Worm (Caenorhabditis elegans) whole organism, late embryonic: ENCODE data around the gene rdl-1.

ENCODE experiments used
- F13H6.1 ChIP-seq: sonication (generic microtip); optimal IDR thresholded peaks from 2 replicates; lab custom pipeline; 2016; ENCODE audit warnings: missing genetic modification characterization, missing compliant biosample characterization
- T23F11.4 ChIP-seq: fragments of 200-800 bp; sonication (Bioruptor generic); optimal IDR thresholded peaks from 2 replicates; lab custom pipeline; 2018; ENCODE audit warnings: mild to moderate bottlenecking, missing genetic modification characterization, missing compliant biosample characterization
- ama-1 ChIP-seq: fragments of 150-350 bp; optimal IDR thresholded peaks from 2 replicates; lab custom pipeline; 2014
- ceh-18 ChIP-seq: sonication (generic microtip); optimal IDR thresholded peaks from 2 replicates; lab custom pipeline; 2016; ENCODE audit warnings: missing genetic modification characterization, missing compliant biosample characterization
- ceh-19 ChIP-seq: fragments of 200-800 bp; sonication (Bioruptor generic); optimal IDR thresholded peaks from 2 replicates; lab custom pipeline; 2018; ENCODE audit warnings: mild to moderate bottlenecking, missing genetic modification characterization, missing compliant biosample characterization
- ceh-22 ChIP-seq: sonication (generic microtip); optimal IDR thresholded peaks from 2 replicates; lab custom pipeline; 2017; ENCODE audit warnings: missing biosample characterization, missing genetic modification characterization
- ceh-24 ChIP-seq: sonication (generic microtip); optimal IDR thresholded peaks from 2 replicates; lab custom pipeline; 2016; ENCODE audit warnings: mild to moderate bottlenecking, missing genetic modification characterization, missing compliant biosample characterization
- ceh-31 ChIP-seq: sonication (generic microtip); optimal IDR thresholded peaks from 2 replicates; lab custom pipeline; 2016; ENCODE audit warnings: missing genetic modification characterization, missing compliant biosample characterization
- ceh-34 ChIP-seq: sonication (generic microtip); optimal IDR thresholded peaks from 2 replicates; lab custom pipeline; 2016; ENCODE audit warnings: mild to moderate bottlenecking, missing genetic modification characterization, missing compliant biosample characterization
- ceh-45 ChIP-seq: fragments of 200-800 bp; sonication (Bioruptor generic); IDR thresholded peaks from 2 replicates; pipeline ENCODE4 v1.3.6; 2022; ENCODE audit warnings: missing genetic modification reagents, missing genetic modification characterization, missing compliant biosample characterization
- ceh-6 ChIP-seq: fragments of 200-800 bp; sonication (Bioruptor generic); optimal IDR thresholded peaks from 2 replicates; lab custom pipeline; 2018; ENCODE audit warnings: mild to moderate bottlenecking, missing genetic modification characterization, missing compliant biosample characterization
- dve-1 ChIP-seq: sonication (generic microtip); optimal IDR thresholded peaks from 2 replicates; lab custom pipeline; 2017; ENCODE audit warnings: antibody characterized with exemption, mild to moderate bottlenecking, missing genetic modification characterization, missing compliant biosample characterization
- elt-2 ChIP-seq: sonication (generic microtip); optimal IDR thresholded peaks from 2 replicates; lab custom pipeline; 2016; ENCODE audit warnings: missing genetic modification reagents, missing genetic modification characterization, missing compliant biosample characterization
- elt-4 ChIP-seq: sonication (generic microtip); optimal IDR thresholded peaks from 2 replicates; lab custom pipeline; 2016; ENCODE audit warnings: missing genetic modification characterization, missing compliant biosample characterization
- ets-4 ChIP-seq: sonication (generic microtip); optimal IDR thresholded peaks from 2 replicates; lab custom pipeline; 2016; ENCODE audit warnings: missing genetic modification characterization, missing compliant biosample characterization
- eyg-1 ChIP-seq: sonication (generic microtip); optimal IDR thresholded peaks from 2 replicates; lab custom pipeline; 2016; ENCODE audit warnings: missing genotype, missing genetic modification characterization, missing compliant biosample characterization
- fax-1 ChIP-seq: sonication (generic microtip); optimal IDR thresholded peaks from 2 replicates; lab custom pipeline; 2016; ENCODE audit warnings: missing genotype, missing genetic modification characterization, missing compliant biosample characterization
- fkh-10 ChIP-seq: fragments of 150-350 bp; optimal IDR thresholded peaks from 2 replicates; lab custom pipeline; 2014; ENCODE audit warnings: missing biosample characterization, missing genetic modification reagents, missing genetic modification characterization
- gmeb-2 ChIP-seq: sonication (generic microtip); optimal IDR thresholded peaks from 2 replicates; lab custom pipeline; 2016; ENCODE audit warnings: missing genetic modification characterization, inconsistent platforms, missing compliant biosample characterization
- hlh-30 ChIP-seq: sonication (generic microtip); optimal IDR thresholded peaks from 2 replicates; lab custom pipeline; 2017; ENCODE audit warnings: antibody characterized with exemption, missing genetic modification characterization, missing compliant biosample characterization; ENCODE audit not compliant: insufficient read depth
- hlh-8 ChIP-seq: sonication (generic microtip); optimal IDR thresholded peaks from 2 replicates; lab custom pipeline; 2016; ENCODE audit warnings: missing genotype, missing genetic modification characterization, missing compliant biosample characterization
- mec-3 ChIP-seq: sonication (generic microtip); optimal IDR thresholded peaks from 2 replicates; lab custom pipeline; 2016; ENCODE audit warnings: borderline replicate concordance, missing genetic modification characterization, missing compliant biosample characterization
- nhr-11 ChIP-seq: fragments of 150-350 bp; optimal IDR thresholded peaks from 2 replicates; lab custom pipeline; 2014; ENCODE audit warnings: missing biosample characterization, missing genetic modification characterization
- npax-4 ChIP-seq: sonication (generic microtip); optimal IDR thresholded peaks from 2 replicates; lab custom pipeline; 2016; ENCODE audit warnings: missing genetic modification characterization, missing compliant biosample characterization
- pha-2 ChIP-seq: sonication (generic microtip); optimal IDR thresholded peaks from 2 replicates; lab custom pipeline; 2017; ENCODE audit warnings: mild to moderate bottlenecking, missing genetic modification characterization, missing compliant biosample characterization
- pha-4 ChIP-seq: fragments of 150-350 bp; optimal IDR thresholded peaks from 2 replicates; lab custom pipeline; 2018; ENCODE audit warnings: missing biosample characterization, missing genetic modification reagents, missing genetic modification characterization
- pqm-1 ChIP-seq: sonication (generic microtip); optimal IDR thresholded peaks from 2 replicates; lab custom pipeline; 2016; ENCODE audit warnings: missing genetic modification characterization, missing compliant biosample characterization
- ref-2 ChIP-seq: sonication (generic microtip); optimal IDR thresholded peaks from 2 replicates; lab custom pipeline; 2016; ENCODE audit warnings: missing genetic modification characterization, missing compliant biosample characterization
- rnt-1 ChIP-seq: sonication (generic microtip); optimal IDR thresholded peaks from 2 replicates; lab custom pipeline; 2016; ENCODE audit warnings: missing genetic modification characterization, missing compliant biosample characterization
- sdc-2 ChIP-seq: sonication (generic microtip); optimal IDR thresholded peaks from 2 replicates; lab custom pipeline; 2016; ENCODE audit warnings: missing genotype, missing genetic modification characterization, missing compliant biosample characterization
- sox-2 ChIP-seq: fragments of 200-800 bp; sonication (Bioruptor generic); IDR thresholded peaks from 2 replicates; pipeline ENCODE4 v1.3.6; 2022; ENCODE audit warnings: missing genetic modification reagents, missing genetic modification characterization, missing compliant biosample characterization
- sox-4 ChIP-seq: sonication (generic microtip); optimal IDR thresholded peaks from 2 replicates; lab custom pipeline; 2017; ENCODE audit warnings: mild to moderate bottlenecking, missing genetic modification characterization, inconsistent platforms, missing compliant biosample characterization
- tbx-2 ChIP-seq: sonication (generic microtip); optimal IDR thresholded peaks from 2 replicates; lab custom pipeline; 2016; ENCODE audit warnings: missing genetic modification characterization, missing compliant biosample characterization
- tbx-7 ChIP-seq: sonication (generic microtip); optimal IDR thresholded peaks from 2 replicates; lab custom pipeline; 2016; ENCODE audit warnings: missing genotype, missing genetic modification characterization, missing compliant biosample characterization
- unc-3 ChIP-seq, 2 experiments: fragments of 200-800 bp in 1 of 2; sonication (Bioruptor generic) in 1 of 2; sonication (generic microtip) in 1 of 2; conservative IDR thresholded peaks in 1 of 2; optimal IDR thresholded peaks in 1 of 2; 2 replicates each; pipeline versions ENCODE4 v1.3.6 to Lab custom; 2016 to 2022; ENCODE audit warnings: missing compliant biosample characterization in 2 of 2, missing genetic modification characterization in 2 of 2, missing genetic modification reagents in 1 of 2
- unc-42 ChIP-seq: sonication (generic microtip); optimal IDR thresholded peaks from 2 replicates; lab custom pipeline; 2016; ENCODE audit warnings: missing genotype, missing genetic modification characterization, missing compliant biosample characterization
- zip-5 ChIP-seq: sonication (generic microtip); optimal IDR thresholded peaks from 2 replicates; lab custom pipeline; 2016; ENCODE audit warnings: missing genetic modification characterization, missing compliant biosample characterization

rdl-1 gene

DNA sequence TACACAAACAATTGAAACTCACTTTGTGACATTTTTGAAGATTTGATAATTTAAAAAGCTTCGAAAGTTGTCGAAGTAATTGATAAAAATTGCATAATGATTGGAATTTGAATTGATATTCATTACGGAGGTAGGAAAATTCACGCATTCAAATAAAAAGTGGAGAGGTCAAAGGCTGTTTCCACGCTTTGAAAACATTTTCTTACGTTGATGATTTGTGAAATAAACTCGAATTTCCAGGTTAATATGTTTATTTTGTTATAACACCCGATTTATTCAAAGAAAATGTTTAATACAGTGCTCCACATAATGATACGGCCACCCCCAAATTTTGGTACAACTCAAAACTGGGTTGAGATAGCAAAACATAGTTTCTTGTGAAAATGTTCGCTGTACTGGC is 33.2 kb upstream of the rdl-1 start, which contains the start of gene C33H5.16:
C33H5.16 (minus strand) TSS at position 101 of the 400 bp plus-strand sequence.
- TF ChIP-seq zip-5 (tag; lab: Kevin White, UChicago): no peak
- TF ChIP-seq F13H6.1 (tag; lab: Kevin White, UChicago): no peak
- TF ChIP-seq elt-2 (tag; lab: Kevin White, UChicago): no peak
- TF ChIP-seq ceh-19 (GFP tag; lab: Kevin White, UChicago): no peak
- TF ChIP-seq unc-42 (tag; lab: Kevin White, UChicago): no peak
- TF ChIP-seq fax-1: no peak
- TF ChIP-seq pha-2 (tag; lab: Kevin White, UChicago): no peak
- TF ChIP-seq tbx-2 (tag; lab: Kevin White, UChicago): no peak
- no peak for TF ChIP-seq elt-4 (tag; lab: Kevin White, UChicago)
- TF ChIP-seq fkh-10 (GFP tag; lab: Kevin White, UChicago): no peak
- no peak for TF ChIP-seq ceh-34 (tag; lab: Kevin White, UChicago)

DNA sequence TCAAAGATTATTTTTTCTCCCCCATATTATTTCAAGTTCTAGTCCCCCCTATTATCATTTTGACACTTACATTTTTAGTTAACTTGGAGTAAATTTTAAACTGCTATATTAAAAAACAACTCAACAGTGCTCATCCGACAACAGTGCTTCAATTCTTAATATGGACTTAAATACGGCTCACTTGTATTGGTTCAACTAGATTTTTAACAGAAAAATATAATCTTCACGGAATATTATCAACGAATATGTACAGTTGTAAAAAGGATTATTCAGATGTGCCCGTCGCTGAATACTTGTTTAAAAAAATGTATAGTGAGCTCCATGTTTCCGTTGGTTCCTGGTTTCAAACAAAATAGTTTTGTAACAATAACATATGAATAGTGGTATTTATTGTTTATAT is 30.3 kb upstream of the rdl-1 start:
- TF ChIP-seq unc-42 (tag; lab: Kevin White, UChicago): no peak
- TF ChIP-seq rnt-1 (tag; lab: Kevin White, UChicago): no peak
- no peak for TF ChIP-seq sox-4 (tag; lab: Kevin White, UChicago)
- no peak for TF ChIP-seq dve-1 (tag; lab: Kevin White, UChicago)
- TF ChIP-seq nhr-11 (tag; lab: Kevin White, UChicago): no peak
- no peak for TF ChIP-seq tbx-7 (tag; lab: Kevin White, UChicago)
- no peak for TF ChIP-seq ceh-45 (GFP tag; lab: Robert Waterston, UW)
- no peak for TF ChIP-seq pqm-1 (tag; lab: Kevin White, UChicago)
- TF ChIP-seq elt-2 (tag; lab: Kevin White, UChicago): no peak
- no peak for TF ChIP-seq sox-2
- TF ChIP-seq ceh-6: no peak

- no peak for TF ChIP-seq pha-4 (tag; lab: Kevin White, UChicago)
- TF ChIP-seq npax-4: no peak
- no peak for TF ChIP-seq sox-2
- no peak for TF ChIP-seq rnt-1 (tag; lab: Kevin White, UChicago)
- TF ChIP-seq pqm-1 (tag; lab: Kevin White, UChicago): no peak
- no peak for TF ChIP-seq mec-3
- no peak for TF ChIP-seq elt-2 (tag; lab: Kevin White, UChicago)
- no peak for TF ChIP-seq ceh-18
- no peak for TF ChIP-seq ref-2 (tag; lab: Kevin White, UChicago)
- TF ChIP-seq ets-4: no peak
- TF ChIP-seq T23F11.4 (GFP tag; lab: Kevin White, UChicago): no peak
- no peak for TF ChIP-seq ceh-45 (GFP tag; lab: Robert Waterston, UW)
- no peak for TF ChIP-seq ceh-24
- no peak for TF ChIP-seq eyg-1 (tag; lab: Kevin White, UChicago)
- no peak for TF ChIP-seq sox-4 (tag; lab: Kevin White, UChicago)
- TF ChIP-seq unc-3 (GFP tag; conservative IDR thresholded peaks at IDR 0.05; lab: Robert Waterston, UW): no peak
- TF ChIP-seq unc-3 (tag; optimal IDR thresholded peaks at IDR 0.05; lab: Kevin White, UChicago): no peak
- no peak for TF ChIP-seq gmeb-2 (tag; lab: Kevin White, UChicago)
- TF ChIP-seq, all 69 proteins: peak for 0
Observed at ce11 chrIV:7796432-7797113, 26.5 kb upstream of the rdl-1 start, which contains the start of gene sgo-1. TSS of gene sgo-1 (minus strand) at chrIV:7796482.

- TF ChIP-seq hlh-8 (tag; lab: Kevin White, UChicago) (no peak), ceh-31 (tag; lab: Kevin White, UChicago) (no peak), ceh-24 (no peak), unc-3 (GFP tag; conservative IDR thresholded peaks at IDR 0.05; lab: Robert Waterston, UW) (no peak), unc-3 (tag; optimal IDR thresholded peaks at IDR 0.05; lab: Kevin White, UChicago) (no peak), sdc-2 (no peak), fkh-10 (GFP tag; lab: Kevin White, UChicago) (no peak), ceh-45 (GFP tag; lab: Robert Waterston, UW) (no peak), hlh-30 (tag; lab: Kevin White, UChicago) (no peak), ref-2 (tag; lab: Kevin White, UChicago) (no peak), tbx-7 (tag; lab: Kevin White, UChicago) (no peak), ama-1 (lab: Kevin White, UChicago) (no peak), unc-42 (tag; lab: Kevin White, UChicago) (no peak), ceh-22 (tag; lab: Kevin White, UChicago) (no peak)
Observed at ce11 chrIV:7794709-7795108, 24.6 kb upstream of the rdl-1 start, which contains the start of gene ntp-1. TSS of gene ntp-1 (minus strand) at chrIV:7794809.
